Fruit fly (Drosophila melanogaster) whole organism, embryonic: Measurements from ENCODE around the gene Moca-cyp.
A peak's percentile ranks its signal among the peaks of the same experiment; 100 is the strongest.

Experiments
- Bdp1 ChIP-seq: fragments of 200-800 bp; sonication (Bioruptor generic); optimal IDR thresholded peaks from 3 replicates; lab custom pipeline; 2016; ENCODE audit warnings: missing biosample characterization, missing genetic modification characterization
- Bteb2 ChIP-seq: fragments of 200-800 bp; sonication (Bioruptor generic); optimal IDR thresholded peaks from 2 replicates; lab custom pipeline; 2016; ENCODE audit warnings: missing biosample characterization, missing genetic modification characterization
- CG10431 ChIP-seq: fragments of 200-800 bp; sonication (Bioruptor generic); optimal IDR thresholded peaks from 3 replicates; lab custom pipeline; 2018; ENCODE audit warnings: missing biosample characterization, mild to moderate bottlenecking, missing genetic modification characterization
- CG12769 ChIP-seq: fragments of 200-800 bp; sonication (Bioruptor generic); optimal IDR thresholded peaks from 2 replicates; lab custom pipeline; 2019; ENCODE audit warnings: missing biosample characterization, mild to moderate bottlenecking, missing genetic modification characterization, moderate library complexity
- CG14667 ChIP-seq: fragments of 200-800 bp; sonication (Bioruptor generic); IDR thresholded peaks from 2 replicates; pipeline ENCODE4 v1.3.6; 2022; ENCODE audit warnings: missing biosample characterization, missing genetic modification characterization
- CG16779 ChIP-seq: fragments of 200-800 bp; sonication (Bioruptor generic); IDR thresholded peaks from 2 replicates; pipeline ENCODE4 v1.3.6; 2022; ENCODE audit warnings: missing biosample characterization, missing genetic modification characterization
- CG3163 ChIP-seq: fragments of 200-800 bp; sonication (Bioruptor generic); optimal IDR thresholded peaks from 3 replicates; lab custom pipeline; 2016; ENCODE audit warnings: missing biosample characterization, missing genetic modification characterization
- CG32532 ChIP-seq: fragments of 200-800 bp; sonication (Bioruptor generic); IDR thresholded peaks from 2 replicates; pipeline ENCODE4 v1.3.6; 2022; ENCODE audit warnings: missing biosample characterization, missing genetic modification characterization
- CG42726 ChIP-seq: fragments of 200-800 bp; sonication (Bioruptor generic); IDR thresholded peaks from 2 replicates; pipeline ENCODE4 v1.3.6; 2022; ENCODE audit warnings: missing biosample characterization, missing genetic modification characterization; ENCODE audit not compliant: partially characterized antibody
- CG4360 ChIP-seq: fragments of 200-800 bp; sonication (Bioruptor generic); IDR thresholded peaks from 2 replicates; pipeline ENCODE4 v1.3.6; 2022; ENCODE audit warnings: missing biosample characterization, missing genetic modification characterization
- CG4424 ChIP-seq: fragments of 200-800 bp; sonication (Bioruptor generic); optimal IDR thresholded peaks from 3 replicates; lab custom pipeline; 2016; ENCODE audit warnings: missing biosample characterization, missing genetic modification characterization
- CG4707 ChIP-seq: fragments of 200-800 bp; sonication (Bioruptor generic); optimal IDR thresholded peaks from 2 replicates; lab custom pipeline; 2018; ENCODE audit warnings: missing biosample characterization, mild to moderate bottlenecking, missing genetic modification characterization, moderate library complexity
- CG5953 ChIP-seq: fragments of 200-800 bp; sonication (Bioruptor generic); IDR thresholded peaks from 2 replicates; pipeline ENCODE4 v1.3.6; 2022; ENCODE audit warnings: missing biosample characterization, missing genetic modification characterization
- CG6254 ChIP-seq: fragments of 200-800 bp; sonication (Bioruptor generic); optimal IDR thresholded peaks from 3 replicates; lab custom pipeline; 2017; ENCODE audit warnings: mild to moderate bottlenecking, missing biosample characterization, missing genetic modification reagents, missing genetic modification characterization
- CG6654 ChIP-seq: fragments of 200-800 bp; sonication (Bioruptor generic); optimal IDR thresholded peaks from 2 replicates; lab custom pipeline; 2017; ENCODE audit warnings: missing biosample characterization, mild to moderate bottlenecking, missing genetic modification characterization
- CG7745 ChIP-seq: fragments of 200-800 bp; sonication (Bioruptor generic); optimal IDR thresholded peaks from 2 replicates; lab custom pipeline; 2018; ENCODE audit warnings: missing biosample characterization, mild to moderate bottlenecking, missing genetic modification characterization, moderate library complexity
- CG7839 ChIP-seq: fragments of 200-800 bp; sonication (Bioruptor generic); optimal IDR thresholded peaks from 3 replicates; lab custom pipeline; 2018; ENCODE audit warnings: missing biosample characterization, mild to moderate bottlenecking, missing genetic modification characterization, moderate library complexity
- CG8388 ChIP-seq: fragments of 200-800 bp; sonication (Bioruptor generic); optimal IDR thresholded peaks from 2 replicates; lab custom pipeline; 2019; ENCODE audit warnings: missing biosample characterization, mild to moderate bottlenecking, missing genetic modification characterization, moderate library complexity
- CHES-1-like ChIP-seq: fragments of 200-800 bp; sonication (Bioruptor generic); optimal IDR thresholded peaks from 2 replicates; lab custom pipeline; 2016; ENCODE audit warnings: missing biosample characterization, missing genetic modification characterization
- CoRest ChIP-seq: fragments of 200-800 bp; sonication (Bioruptor generic); optimal IDR thresholded peaks from 3 replicates; lab custom pipeline; 2018; ENCODE audit warnings: missing biosample characterization, mild to moderate bottlenecking, missing genetic modification characterization, moderate library complexity
- E2f1 ChIP-seq: fragments of 200-800 bp; sonication (Bioruptor generic); IDR thresholded peaks from 2 replicates; pipeline ENCODE4 v1.3.6; 2022; ENCODE audit warnings: missing biosample characterization, missing genetic modification characterization
- Elba2 ChIP-seq: fragments of 200-800 bp; sonication (Bioruptor generic); optimal IDR thresholded peaks from 3 replicates; lab custom pipeline; 2016; ENCODE audit warnings: missing biosample characterization, missing genetic modification characterization
- Fer3 ChIP-seq: fragments of 200-800 bp; sonication (Bioruptor generic); optimal IDR thresholded peaks from 2 replicates; lab custom pipeline; 2018; ENCODE audit warnings: missing biosample characterization, mild to moderate bottlenecking, missing genetic modification characterization, moderate library complexity
- Hsf ChIP-seq: fragments of 200-800 bp; sonication (Bioruptor generic); optimal IDR thresholded peaks from 3 replicates; lab custom pipeline; 2016; ENCODE audit warnings: missing biosample characterization, missing genetic modification characterization
- Lim3 ChIP-seq: fragments of 200-800 bp; sonication (Bioruptor generic); IDR thresholded peaks from 2 replicates; pipeline ENCODE4 v1.3.6; 2022; ENCODE audit warnings: missing biosample characterization, missing genetic modification characterization
- Lpt ChIP-seq: fragments of >200 bp; optimal IDR thresholded peaks from 2 replicates; lab custom pipeline; 2018; ENCODE audit warnings: missing biosample characterization, missing genetic modification characterization
- Myb ChIP-seq: fragments of 200-800 bp; sonication (Bioruptor generic); optimal IDR thresholded peaks from 2 replicates; lab custom pipeline; 2016; ENCODE audit warnings: missing biosample characterization, missing genetic modification characterization
- NK7.1 ChIP-seq: fragments of 200-800 bp; sonication (Bioruptor generic); optimal IDR thresholded peaks from 3 replicates; lab custom pipeline; 2016; ENCODE audit warnings: missing biosample characterization, missing genetic modification characterization
- Oaz ChIP-seq: fragments of 200-800 bp; sonication (Bioruptor generic); IDR thresholded peaks from 2 replicates; pipeline ENCODE4 v1.3.6; 2022; ENCODE audit warnings: missing biosample characterization, missing genetic modification characterization
- PHDP ChIP-seq: fragments of 200-800 bp; sonication (Bioruptor generic); optimal IDR thresholded peaks from 3 replicates; lab custom pipeline; 2018; ENCODE audit warnings: missing biosample characterization, mild to moderate bottlenecking, missing genetic modification characterization, moderate library complexity
- Sox100B ChIP-seq: fragments of 200-800 bp; sonication (Bioruptor generic); optimal IDR thresholded peaks from 3 replicates; lab custom pipeline; 2018; ENCODE audit warnings: missing biosample characterization, mild to moderate bottlenecking, missing genetic modification characterization
- Sry-δ ChIP-seq: fragments of 200-800 bp; sonication (Bioruptor generic); optimal IDR thresholded peaks from 2 replicates; lab custom pipeline; 2016; ENCODE audit warnings: missing biosample characterization, missing genetic modification characterization
- amos ChIP-seq: fragments of 200-800 bp; sonication (Bioruptor generic); IDR thresholded peaks from 2 replicates; pipeline ENCODE4 v1.3.6; 2022; ENCODE audit warnings: missing biosample characterization, missing genetic modification characterization; ENCODE audit not compliant: partially characterized antibody
- ap ChIP-seq: fragments of 200-800 bp; sonication (Bioruptor generic); IDR thresholded peaks from 2 replicates; pipeline ENCODE4 v1.3.6; 2022; ENCODE audit warnings: missing biosample characterization, missing genetic modification characterization
- ato ChIP-seq: fragments of 200-800 bp; sonication (Bioruptor generic); IDR thresholded peaks from 2 replicates; pipeline ENCODE4 v1.3.6; 2022; ENCODE audit warnings: missing biosample characterization, missing genetic modification characterization; ENCODE audit not compliant: partially characterized antibody
- chm ChIP-seq: fragments of 200-800 bp; sonication (Bioruptor generic); IDR thresholded peaks from 2 replicates; pipeline ENCODE4 v1.3.6; 2022; ENCODE audit warnings: missing biosample characterization, missing genetic modification characterization
- chn ChIP-seq: fragments of 200-800 bp; sonication (Bioruptor generic); optimal IDR thresholded peaks from 2 replicates; lab custom pipeline; 2016; ENCODE audit warnings: missing biosample characterization, missing genetic modification characterization
- fd3F ChIP-seq: fragments of 200-800 bp; sonication (Bioruptor generic); optimal IDR thresholded peaks from 2 replicates; lab custom pipeline; 2018; ENCODE audit warnings: missing biosample characterization, mild to moderate bottlenecking, missing genetic modification characterization, moderate library complexity
- h ChIP-seq: fragments of >200 bp; optimal IDR thresholded peaks from 2 replicates; lab custom pipeline; 2017
- ken ChIP-seq: fragments of 200-800 bp; sonication (Bioruptor generic); IDR thresholded peaks from 3 replicates; pipeline ENCODE4 v1.3.6; 2022; ENCODE audit warnings: missing biosample characterization, missing genetic modification characterization
- knrl ChIP-seq: fragments of 200-800 bp; sonication (Bioruptor generic); IDR thresholded peaks from 3 replicates; pipeline ENCODE4 v1.3.6; 2022; ENCODE audit warnings: missing biosample characterization, missing genetic modification characterization; ENCODE audit not compliant: partially characterized antibody
- lbe ChIP-seq: fragments of 200-800 bp; sonication (Bioruptor generic); optimal IDR thresholded peaks from 2 replicates; lab custom pipeline; 2016; ENCODE audit warnings: missing biosample characterization, mild to moderate bottlenecking, missing genetic modification characterization
- luna ChIP-seq: fragments of 200-800 bp; sonication (Bioruptor generic); optimal IDR thresholded peaks from 2 replicates; lab custom pipeline; 2016; ENCODE audit warnings: missing biosample characterization, missing genetic modification characterization
- pzg ChIP-seq: fragments of 200-800 bp; sonication (Bioruptor generic); optimal IDR thresholded peaks from 3 replicates; lab custom pipeline; 2018; ENCODE audit warnings: missing biosample characterization, mild to moderate bottlenecking, missing genetic modification characterization, moderate library complexity
- sna ChIP-seq: fragments of 200-800 bp; sonication (Bioruptor generic); IDR thresholded peaks from 2 replicates; pipeline ENCODE4 v1.3.6; 2022; ENCODE audit warnings: missing biosample characterization, missing genetic modification characterization; ENCODE audit not compliant: partially characterized antibody
- sr ChIP-seq: fragments of 200-800 bp; sonication (Bioruptor generic); IDR thresholded peaks from 3 replicates; pipeline ENCODE4 v1.3.6; 2022; ENCODE audit warnings: missing biosample characterization, missing genetic modification characterization
- tap ChIP-seq: fragments of 200-800 bp; optimal IDR thresholded peaks from 3 replicates; lab custom pipeline; 2019; ENCODE audit warnings: missing biosample characterization, mild to moderate bottlenecking, missing genetic modification characterization, moderate library complexity
- ttk ChIP-seq: fragments of 200-800 bp; sonication (Bioruptor generic); IDR thresholded peaks from 2 replicates; pipeline ENCODE4 v2.1.2; 2022; ENCODE audit warnings: missing biosample characterization, missing genetic modification characterization
- vfl ChIP-seq: fragments of 200-800 bp; sonication (Bioruptor generic); optimal IDR thresholded peaks from 2 replicates; lab custom pipeline; 2016; ENCODE audit warnings: missing biosample characterization, missing genetic modification characterization
- vnd ChIP-seq: fragments of 200-800 bp; sonication (Bioruptor generic); IDR thresholded peaks from 3 replicates; pipeline ENCODE4 v1.3.6; 2022; ENCODE audit warnings: missing biosample characterization, missing genetic modification characterization; ENCODE audit not compliant: partially characterized antibody

The Moca-cyp gene

dm6 chr3R:28336046-28336771 lies 3.9 kb upstream of the Moca-cyp start, which contains the start of gene larp (continued):
- TF ChIP-seq Oaz (GFP tag; lab: Robert Waterston, UW) (no peak), CG32532 (peak; percentile 90), CG10431 (GFP tag; lab: Kevin White, UChicago) (no peak), vnd (peak; percentile 95), Bdp1 (GFP tag; lab: Kevin White, UChicago) (peak; percentile 43), CG4707 (GFP tag; lab: Kevin White, UChicago) (no peak), ken (GFP tag; lab: Robert Waterston, UW) (peak; percentile 80), vfl (peak; percentile 55), E2f1 (GFP tag; lab: Robert Waterston, UW) (peak; percentile 73), CG42726 (peak; percentile 97), fd3F (GFP tag; lab: Kevin White, UChicago) (peak; percentile 59), Hsf (GFP tag; lab: Kevin White, UChicago) (peak; percentile 76), sr (GFP tag; lab: Robert Waterston, UW) (no peak; the same call in 2 of the 3 replicates), Sox100B (GFP tag; lab: Kevin White, UChicago) (peak; percentile 55), amos (GFP tag; lab: Robert Waterston, UW) (peak; percentile 98; the same call in 1 of the 2 replicates), CG6254 (no peak), CG8388 (GFP tag; lab: Kevin White, UChicago) (peak; percentile 47), ato (peak; percentile 83), CG4360 (no peak), CG12769 (tag; lab: Kevin White, UChicago) (peak; percentile 53), chm (GFP tag; lab: Robert Waterston, UW) (peak; percentile 43), CG14667 (GFP tag; lab: Robert Waterston, UW) (peak; percentile 51), knrl (GFP tag; lab: Robert Waterston, UW) (peak; percentile 97), ttk (GFP tag; lab: Robert Waterston, UW) (peak; percentile 78), PHDP (peak; percentile 59), Sry-δ (peak; percentile 92), lbe (peak; percentile 28), CHES-1-like (GFP tag; lab: Kevin White, UChicago) (peak; percentile 37), Fer3 (tag; lab: Kevin White, UChicago) (peak; percentile 63), CG7839 (peak; percentile 57), Bteb2 (GFP tag; lab: Kevin White, UChicago) (peak; percentile 21), h (lab: Kevin White, UChicago) (no peak), CG4424 (GFP tag; lab: Kevin White, UChicago) (peak; percentile 76), CG7745 (no peak), pzg (GFP tag; lab: Kevin White, UChicago) (peak; percentile 68), NK7.1 (GFP tag; lab: Kevin White, UChicago) (peak; percentile 12), luna (peak; percentile 58), chn (peak; percentile 72), Myb (GFP tag; lab: Kevin White, UChicago) (peak; percentile 51), CG5953 (GFP tag; lab: Robert Waterston, UW) (no peak), Lpt (GFP tag; lab: Kevin White, UChicago) (no peak), CoRest (tag; lab: Kevin White, UChicago) (peak; percentile 74), Elba2 (no peak), tap (tag; lab: Kevin White, UChicago) (no peak), CG16779 (peak; percentile 62; the same call in 1 of the 2 replicates), CG6654 (no peak), CG3163 (GFP tag; lab: Kevin White, UChicago) (peak; percentile 3), sna (GFP tag; lab: Robert Waterston, UW) (peak; percentile 89), ap (GFP tag; lab: Robert Waterston, UW) (peak; percentile 45; the same call in 1 of the 2 replicates), Lim3 (GFP tag; lab: Robert Waterston, UW) (no peak)
